Fruit fly (Drosophila melanogaster): ENCODE measurements around the gene Gr32a.

Gene Gr32a

dm6 chr2L:11123499-11123898, 9.7 kb downstream of the Gr32a start, which contains the start of the genes Csl4 and Nup160:
Gene Csl4 (minus strand): TSS chr2L:11123567.
Gene Nup160 (plus strand): TSS chr2L:11123777.
- TF ChIP-seq psq (optimal IDR thresholded peaks at IDR 0.05), result no peak
- TF ChIP-seq Myc (optimal IDR thresholded peaks at IDR 0.05), result no peak
- TF ChIP-seq h (optimal IDR thresholded peaks at IDR 0.05), result no peak
- no peak for TF ChIP-seq insv (optimal IDR thresholded peaks at IDR 0.05)
- no peak for TF ChIP-seq ttk (optimal IDR thresholded peaks at IDR 0.05)
- TF ChIP-seq Sin3A (optimal IDR thresholded peaks at IDR 0.05), result no peak

- no peak for TF ChIP-seq h (optimal IDR thresholded peaks at IDR 0.05)
- no peak for TF ChIP-seq insv (optimal IDR thresholded peaks at IDR 0.05)
- no peak for TF ChIP-seq psq (optimal IDR thresholded peaks at IDR 0.05)
- TF ChIP-seq Myc (optimal IDR thresholded peaks at IDR 0.05), result no peak
- TF ChIP-seq ttk (optimal IDR thresholded peaks at IDR 0.05), result no peak
- no peak for TF ChIP-seq Sin3A (optimal IDR thresholded peaks at IDR 0.05)
Observed at dm6 chr2L:11130151-11131008, 16.6 kb downstream of the Gr32a start, which contains the start of the genes RfC38 and CG4751. Gene RfC38 (minus strand): TSS chr2L:11130645. Gene CG4751 (plus strand): TSS chr2L:11130737.

- TF ChIP-seq insv (optimal IDR thresholded peaks at IDR 0.05), result no peak
- no peak for TF ChIP-seq Myc (optimal IDR thresholded peaks at IDR 0.05)
- no peak for TF ChIP-seq psq (optimal IDR thresholded peaks at IDR 0.05)
- no peak for TF ChIP-seq Sin3A (optimal IDR thresholded peaks at IDR 0.05)
- no peak for TF ChIP-seq h (optimal IDR thresholded peaks at IDR 0.05)
- TF ChIP-seq ttk (optimal IDR thresholded peaks at IDR 0.05), result no peak
Observed at dm6 chr2L:11136093-11136492, 22.3 kb downstream of the Gr32a start, which contains the start of gene hgo. Gene hgo (plus strand): TSS chr2L:11136393.

- TF ChIP-seq h (optimal IDR thresholded peaks at IDR 0.05), result no peak
- no peak for TF ChIP-seq Myc (optimal IDR thresholded peaks at IDR 0.05)
- no peak for TF ChIP-seq ttk (optimal IDR thresholded peaks at IDR 0.05)
- no peak for TF ChIP-seq Sin3A (optimal IDR thresholded peaks at IDR 0.05)
- no peak for TF ChIP-seq psq (optimal IDR thresholded peaks at IDR 0.05)
- no peak for TF ChIP-seq insv (optimal IDR thresholded peaks at IDR 0.05)
Observed at dm6 chr2L:11145317-11145716, 31.5 kb downstream of the Gr32a start, which contains the start of gene CG31867. Gene CG31867 (minus strand): TSS chr2L:11145417.

- no peak for TF ChIP-seq Sin3A (optimal IDR thresholded peaks at IDR 0.05)
- no peak for TF ChIP-seq Myc (optimal IDR thresholded peaks at IDR 0.05)
- no peak for TF ChIP-seq h (optimal IDR thresholded peaks at IDR 0.05)
- no peak for TF ChIP-seq ttk (optimal IDR thresholded peaks at IDR 0.05)
- TF ChIP-seq psq (optimal IDR thresholded peaks at IDR 0.05), result no peak
- no peak for TF ChIP-seq insv (optimal IDR thresholded peaks at IDR 0.05)
Observed at dm6 chr2L:11148969-11149368, 35.2 kb downstream of the Gr32a start, which contains the start of gene Gyc32E. Gene Gyc32E (minus strand): TSS chr2L:11149101.

dm6 chr2L:11155166-11155958, 41.5 kb downstream of the Gr32a start, which contains the start of gene CG6287:
Gene CG6287 (minus strand): TSS chr2L:11155721.
- no peak for TF ChIP-seq psq (optimal IDR thresholded peaks at IDR 0.05)
- no peak for TF ChIP-seq h (optimal IDR thresholded peaks at IDR 0.05)
- no peak for TF ChIP-seq Sin3A (optimal IDR thresholded peaks at IDR 0.05)
- no peak for TF ChIP-seq Myc (optimal IDR thresholded peaks at IDR 0.05)
- no peak for TF ChIP-seq ttk (optimal IDR thresholded peaks at IDR 0.05)
- TF ChIP-seq insv (optimal IDR thresholded peaks at IDR 0.05), result no peak
